Worm (Caenorhabditis elegans) whole organism, L4 larva: ENCODE measurements around the gene tsn-1.
A peak's percentile ranks its signal among the peaks of the same experiment; 100 is the strongest.

ENCODE experiments used
- D1046.2 ChIP-seq: fragments of 200-800 bp; sonication (Bioruptor generic); IDR thresholded peaks from 2 replicates; pipeline ENCODE4 v1.3.6; 2022; ENCODE audit warnings: missing genetic modification characterization, missing compliant biosample characterization
- F37D6.2 ChIP-seq: sonication (generic microtip); optimal IDR thresholded peaks from 2 replicates; lab custom pipeline; 2016; ENCODE audit warnings: mild to moderate bottlenecking, missing genetic modification characterization, missing compliant biosample characterization
- F49E8.2 ChIP-seq: sonication (generic microtip); optimal IDR thresholded peaks from 2 replicates; lab custom pipeline; 2016; ENCODE audit warnings: missing compliant biosample characterization, mild to moderate bottlenecking, missing genetic modification characterization, borderline replicate concordance
- T26A8.4 ChIP-seq: fragments of 200-800 bp; sonication (Bioruptor generic); IDR thresholded peaks from 2 replicates; pipeline ENCODE4 v1.3.6; 2022; ENCODE audit warnings: missing genetic modification characterization, missing compliant biosample characterization
- Y48G9A.11 ChIP-seq: fragments of 200-800 bp; sonication (Bioruptor generic); IDR thresholded peaks from 2 replicates; pipeline ENCODE4 v1.3.6; 2022; ENCODE audit warnings: missing genetic modification reagents, missing genetic modification characterization, missing compliant biosample characterization
- Y75B8A.6 ChIP-seq: fragments of 200-800 bp; sonication (Bioruptor generic); IDR thresholded peaks from 2 replicates; pipeline ENCODE4 v1.3.6; 2022; ENCODE audit warnings: missing genetic modification reagents, missing genetic modification characterization, missing compliant biosample characterization
- ZK337.2 ChIP-seq: fragments of 200-800 bp; sonication (Bioruptor generic); IDR thresholded peaks from 2 replicates; pipeline ENCODE4 v1.3.6; 2022; ENCODE audit warnings: missing genetic modification reagents, missing genetic modification characterization, missing compliant biosample characterization
- ceh-20 ChIP-seq: fragments of 200-800 bp; sonication (Bioruptor generic); IDR thresholded peaks from 2 replicates; pipeline ENCODE4 v1.3.6; 2022; ENCODE audit warnings: missing genetic modification reagents, missing genetic modification characterization, missing compliant biosample characterization
- ceh-28 ChIP-seq: fragments of 150-350 bp; optimal IDR thresholded peaks from 2 replicates; lab custom pipeline; 2014; ENCODE audit warnings: missing biosample characterization, missing genetic modification reagents, missing genetic modification characterization
- ceh-44 ChIP-seq: fragments of 200-800 bp; sonication (Bioruptor generic); IDR thresholded peaks from 2 replicates; pipeline ENCODE4 v1.3.6; 2022; ENCODE audit warnings: missing genetic modification reagents, missing genetic modification characterization, missing compliant biosample characterization
- ctbp-1 ChIP-seq: fragments of 200-800 bp; sonication (Bioruptor generic); IDR thresholded peaks from 2 replicates; pipeline ENCODE4 v1.3.6; 2022; ENCODE audit warnings: missing genetic modification reagents, missing genetic modification characterization, missing compliant biosample characterization
- daf-16 ChIP-seq, 3 experiments: sonication (generic microtip); optimal IDR thresholded peaks; 2 replicates each; lab custom pipeline; 2016 to 2017; ENCODE audit warnings: missing genetic modification characterization in 3 of 3, missing genetic modification reagents in 3 of 3, mild to moderate bottlenecking in 2 of 3, missing compliant biosample characterization in 2 of 3, missing biosample characterization in 1 of 3, moderate library complexity in 1 of 3
- dmd-8 ChIP-seq: fragments of 200-800 bp; sonication (Bioruptor generic); IDR thresholded peaks from 2 replicates; pipeline ENCODE4 v1.3.6; 2022; ENCODE audit warnings: missing genetic modification characterization, missing compliant biosample characterization
- duxl-1 ChIP-seq: sonication (generic microtip); optimal IDR thresholded peaks from 2 replicates; lab custom pipeline; 2016; ENCODE audit warnings: mild to moderate bottlenecking, missing genetic modification characterization, moderate library complexity, missing compliant biosample characterization; ENCODE audit not compliant: poor library complexity
- dve-1 ChIP-seq: sonication (generic microtip); optimal IDR thresholded peaks from 2 replicates; lab custom pipeline; 2017; ENCODE audit warnings: antibody characterized with exemption, mild to moderate bottlenecking, missing genetic modification characterization, missing compliant biosample characterization; ENCODE audit not compliant: insufficient read depth
- egl-43 ChIP-seq: fragments of 200-800 bp; sonication (Bioruptor generic); IDR thresholded peaks from 2 replicates; pipeline ENCODE4 v1.3.6; 2022; ENCODE audit warnings: missing genetic modification reagents, missing genetic modification characterization, missing compliant biosample characterization
- hif-1 ChIP-seq, 2 experiments: sonication (generic microtip); optimal IDR thresholded peaks; 2 replicates each; lab custom pipeline; 2016 to 2017; ENCODE audit warnings: missing compliant biosample characterization in 2 of 2, missing genetic modification characterization in 2 of 2, missing genetic modification reagents in 2 of 2, missing genotype in 2 of 2, mild to moderate bottlenecking in 1 of 2
- hlh-11 ChIP-seq: fragments of 200-800 bp; sonication (Bioruptor generic); optimal IDR thresholded peaks from 2 replicates; lab custom pipeline; 2018; ENCODE audit warnings: mild to moderate bottlenecking, missing genetic modification characterization, missing compliant biosample characterization
- hmg-1.1 ChIP-seq: fragments of 200-800 bp; sonication (Bioruptor generic); IDR thresholded peaks from 2 replicates; pipeline ENCODE4 v1.3.6; 2022; ENCODE audit warnings: missing genetic modification reagents, missing genetic modification characterization, missing compliant biosample characterization
- lim-7 ChIP-seq: fragments of 200-800 bp; sonication (Bioruptor generic); IDR thresholded peaks from 2 replicates; pipeline ENCODE4 v1.3.6; 2022; ENCODE audit warnings: missing genetic modification characterization, missing compliant biosample characterization
- lin-1 ChIP-seq: fragments of 200-800 bp; sonication (Bioruptor generic); IDR thresholded peaks from 2 replicates; pipeline ENCODE4 v1.3.6; 2022; ENCODE audit warnings: missing genetic modification reagents, missing genetic modification characterization, missing compliant biosample characterization
- lin-13 ChIP-seq: fragments of 150-350 bp; optimal IDR thresholded peaks from 2 replicates; lab custom pipeline; 2014; ENCODE audit warnings: missing biosample characterization, missing genetic modification reagents, missing genetic modification characterization
- lin-15B ChIP-seq: fragments of 150-350 bp; sonication (generic microtip); optimal IDR thresholded peaks from 3 replicates; lab custom pipeline; 2014; ENCODE audit warnings: missing biosample characterization, missing genetic modification characterization
- lin-29 ChIP-seq: fragments of 200-800 bp; sonication (Bioruptor generic); IDR thresholded peaks from 2 replicates; pipeline ENCODE4 v1.3.6; 2022; ENCODE audit warnings: missing genetic modification reagents, missing genetic modification characterization, missing compliant biosample characterization
- lin-38 ChIP-seq: fragments of 200-800 bp; sonication (Bioruptor generic); IDR thresholded peaks from 2 replicates; pipeline ENCODE4 v1.3.6; 2022; ENCODE audit warnings: missing genetic modification reagents, missing genetic modification characterization, missing compliant biosample characterization
- lsy-2 ChIP-seq, 2 experiments: fragments of 150-350 bp in 1 of 2; sonication (generic microtip) in 1 of 2; optimal IDR thresholded peaks; 2 replicates each; lab custom pipeline; 2014 to 2017; ENCODE audit warnings: missing biosample characterization in 2 of 2, missing genetic modification characterization in 2 of 2
- madf-9 ChIP-seq: fragments of 200-800 bp; sonication (Bioruptor generic); conservative IDR thresholded peaks from 2 replicates; pipeline ENCODE4 v1.3.6; 2022; ENCODE audit warnings: missing genetic modification reagents, missing genetic modification characterization, missing compliant biosample characterization
- mdl-1 ChIP-seq, 2 experiments: fragments of 150-350 bp in 1 of 2; sonication (generic microtip) in 1 of 2; optimal IDR thresholded peaks; 2 replicates each; lab custom pipeline; 2014 to 2017; ENCODE audit warnings: missing biosample characterization in 2 of 2, missing genetic modification characterization in 2 of 2
- mdt-29 ChIP-seq: fragments of 200-800 bp; sonication (Bioruptor generic); IDR thresholded peaks from 2 replicates; pipeline ENCODE4 v1.3.6; 2022; ENCODE audit warnings: missing genetic modification reagents, missing genetic modification characterization, missing compliant biosample characterization
- mxl-2 ChIP-seq: fragments of 200-800 bp; sonication (Bioruptor generic); conservative IDR thresholded peaks from 2 replicates; pipeline ENCODE4 v1.3.6; 2022; ENCODE audit warnings: missing genetic modification reagents, missing genetic modification characterization, missing compliant biosample characterization
- nhr-102 ChIP-seq: sonication (generic microtip); optimal IDR thresholded peaks from 2 replicates; lab custom pipeline; 2016; ENCODE audit warnings: mild to moderate bottlenecking, missing genetic modification characterization, moderate library complexity, missing compliant biosample characterization
- nhr-11 ChIP-seq: fragments of 150-350 bp; optimal IDR thresholded peaks from 2 replicates; lab custom pipeline; 2014; ENCODE audit warnings: missing biosample characterization, missing genetic modification characterization
- nhr-28 ChIP-seq: fragments of 150-350 bp; optimal IDR thresholded peaks from 2 replicates; lab custom pipeline; 2014; ENCODE audit warnings: missing biosample characterization, missing genetic modification characterization
- nhr-42 ChIP-seq: fragments of 200-800 bp; sonication (Bioruptor generic); IDR thresholded peaks from 2 replicates; pipeline ENCODE4 v1.3.6; 2022; ENCODE audit warnings: missing genetic modification characterization, missing compliant biosample characterization
- nhr-48 ChIP-seq: sonication (generic microtip); optimal IDR thresholded peaks from 2 replicates; lab custom pipeline; 2016; ENCODE audit warnings: mild to moderate bottlenecking, missing genetic modification characterization, missing compliant biosample characterization
- nhr-6 ChIP-seq: fragments of 150-350 bp; optimal IDR thresholded peaks from 2 replicates; lab custom pipeline; 2014; ENCODE audit warnings: missing biosample characterization, missing genetic modification characterization
- php-3 ChIP-seq: fragments of 200-800 bp; sonication (Bioruptor generic); IDR thresholded peaks from 2 replicates; pipeline ENCODE4 v1.3.6; 2022; ENCODE audit warnings: missing genetic modification reagents, missing genetic modification characterization, missing compliant biosample characterization
- rbr-2 ChIP-seq: sonication (generic microtip); optimal IDR thresholded peaks from 2 replicates; lab custom pipeline; 2016; ENCODE audit warnings: missing genotype, missing genetic modification characterization, missing compliant biosample characterization
- snpc-1.2 ChIP-seq: fragments of 200-800 bp; sonication (Bioruptor generic); IDR thresholded peaks from 2 replicates; pipeline ENCODE4 v1.3.6; 2022; ENCODE audit warnings: missing genetic modification reagents, missing genetic modification characterization, missing compliant biosample characterization
- spr-1 ChIP-seq: sonication (generic microtip); optimal IDR thresholded peaks from 2 replicates; lab custom pipeline; 2016; ENCODE audit warnings: mild to moderate bottlenecking, missing genetic modification characterization, missing compliant biosample characterization
- tra-1 ChIP-seq: fragments of 200-800 bp; sonication (Bioruptor generic); IDR thresholded peaks from 2 replicates; pipeline ENCODE4 v1.3.6; 2022; ENCODE audit warnings: missing genetic modification reagents, missing genetic modification characterization, missing compliant biosample characterization
- unc-130 ChIP-seq: sonication (generic microtip); optimal IDR thresholded peaks from 2 replicates; lab custom pipeline; 2016; ENCODE audit warnings: missing genetic modification reagents, missing genetic modification characterization, missing compliant biosample characterization
- vab-7 ChIP-seq: fragments of 200-800 bp; sonication (Bioruptor generic); IDR thresholded peaks from 2 replicates; pipeline ENCODE4 v1.3.6; 2022; ENCODE audit warnings: missing genetic modification reagents, missing genetic modification characterization, missing compliant biosample characterization
- zfp-3 ChIP-seq: fragments of 200-800 bp; sonication (Bioruptor generic); conservative IDR thresholded peaks from 2 replicates; pipeline ENCODE4 v1.3.6; 2022; ENCODE audit warnings: missing genetic modification reagents, missing genetic modification characterization, missing compliant biosample characterization

The tsn-1 gene

ce11 chrII:4698266-4698771 lies 8.3 kb upstream of the tsn-1 start, which contains the start of the genes rpn-5 and scc-1 (continued):
- TF ChIP-seq rbr-2 (peak; percentile 33), D1046.2 (GFP tag; lab: Robert Waterston, UW) (peak; percentile 98), nhr-6 (tag; lab: Kevin White, UChicago) (peak; percentile 53), unc-130 (GFP tag; lab: Kevin White, UChicago) (no peak), lim-7 (GFP tag; lab: Robert Waterston, UW) (no peak), madf-9 (no peak), hif-1 (tag; optimal IDR thresholded peaks at IDR 0.05; lab: Kevin White, UChicago) (peak in 1 of 2 experiments; percentile 22), nhr-102 (tag; lab: Kevin White, UChicago) (peak; percentile 14), duxl-1 (tag; lab: Kevin White, UChicago) (peak; percentile 25), daf-16 (GFP tag; optimal IDR thresholded peaks at IDR 0.05; lab: Kevin White, UChicago) (no peak), daf-16 (tag; optimal IDR thresholded peaks at IDR 0.05; lab: Kevin White, UChicago) (peak; percentile 62)

DNA sequence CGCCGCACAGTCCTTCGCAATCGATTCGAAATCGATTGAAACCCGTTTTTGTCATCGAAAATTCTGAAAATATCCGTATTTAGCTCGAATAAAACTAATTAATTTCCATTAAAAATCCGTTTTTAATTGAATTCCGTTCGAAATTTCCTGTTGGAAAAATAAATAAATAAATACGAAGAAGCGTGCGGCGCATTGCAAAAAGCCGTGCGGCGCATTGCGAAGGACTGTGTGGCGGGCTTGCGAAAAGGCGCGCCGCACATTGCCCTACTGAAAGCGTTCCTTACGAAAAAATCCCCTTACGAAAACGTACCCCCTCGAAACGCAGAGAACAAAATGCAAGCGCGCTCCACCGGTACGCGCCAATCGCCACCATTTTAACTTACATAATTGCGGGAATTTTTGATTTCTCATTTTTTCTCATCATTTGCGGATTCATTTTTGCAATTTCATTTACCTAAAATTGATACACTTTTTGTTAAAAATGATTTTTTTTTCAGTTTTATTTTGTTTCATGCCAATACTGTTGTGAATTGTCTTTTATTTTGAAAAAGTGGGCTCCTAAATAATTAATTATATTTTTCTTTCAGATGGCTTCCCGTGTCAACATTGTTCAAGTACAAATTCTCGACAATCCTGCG lies 5.0 kb upstream of the tsn-1 start, which contains the start of gene unc-85:
Gene unc-85 (plus strand): TSS at position 588 of the 638 bp plus-strand sequence.
- TF ChIP-seq ceh-28: peak; percentile 2
- peak; percentile 99 for TF ChIP-seq lin-38 (GFP tag; lab: Robert Waterston, UW)
- TF ChIP-seq lin-15B (tag; lab: Kevin White, UChicago): peak; percentile 67
- peak; percentile 91 for TF ChIP-seq tra-1 (GFP tag; lab: Robert Waterston, UW)
- TF ChIP-seq ZK337.2 (GFP tag; lab: Robert Waterston, UW): peak; percentile 55; the same call in 1 of the 2 replicates
- TF ChIP-seq lin-29 (GFP tag; lab: Robert Waterston, UW): peak; percentile 65; the same call in 1 of the 2 replicates
- TF ChIP-seq hlh-11 (tag; lab: Kevin White, UChicago): peak; percentile 72
- peak; percentile 83 for TF ChIP-seq mxl-2 (GFP tag; lab: Robert Waterston, UW)
- peak; percentile 89 for TF ChIP-seq snpc-1.2 (GFP tag; lab: Robert Waterston, UW)
- peak; percentile 71 to 83 for TF ChIP-seq lsy-2 (tag; optimal IDR thresholded peaks at IDR 0.05; lab: Kevin White, UChicago)
- TF ChIP-seq dve-1: peak; percentile 56
- peak in 1 of 2 experiments; percentile 41 for TF ChIP-seq daf-16 (GFP tag; optimal IDR thresholded peaks at IDR 0.05; lab: Kevin White, UChicago)
- TF ChIP-seq daf-16 (tag; optimal IDR thresholded peaks at IDR 0.05; lab: Kevin White, UChicago): peak; percentile 32
- TF ChIP-seq nhr-48: peak; percentile 22
- peak; percentile 87 for TF ChIP-seq ctbp-1
- TF ChIP-seq lin-13 (GFP tag; lab: Kevin White, UChicago): peak; percentile 24
- peak; percentile 90 for TF ChIP-seq ceh-20
- TF ChIP-seq php-3 (GFP tag; lab: Robert Waterston, UW): peak; percentile 23; the same call in 1 of the 2 replicates
- TF ChIP-seq dmd-8 (GFP tag; lab: Robert Waterston, UW): 0 out of 2 replicates have a peak, but pooled peaks have one; percentile 44
- peak; percentile 70 for TF ChIP-seq spr-1 (tag; lab: Kevin White, UChicago)
- TF ChIP-seq nhr-6 (tag; lab: Kevin White, UChicago): peak; percentile 33
- peak; percentile 15 for TF ChIP-seq nhr-28 (tag; lab: Kevin White, UChicago)
- TF ChIP-seq lin-1 (GFP tag; lab: Robert Waterston, UW): peak; percentile 88
- peak; percentile 57; the same call in 1 of the 2 replicates for TF ChIP-seq mdt-29 (GFP tag; lab: Robert Waterston, UW)
- peak; percentile 92 for TF ChIP-seq T26A8.4 (GFP tag; lab: Robert Waterston, UW)
- TF ChIP-seq F49E8.2 (tag; lab: Kevin White, UChicago): peak; percentile 60
- peak; percentile 90 for TF ChIP-seq ceh-44 (GFP tag; lab: Robert Waterston, UW)
- TF ChIP-seq hmg-1.1 (GFP tag; lab: Robert Waterston, UW): peak; percentile 93
- TF ChIP-seq Y75B8A.6 (GFP tag; lab: Robert Waterston, UW): peak; percentile 89
- peak; percentile 80 for TF ChIP-seq unc-130 (GFP tag; lab: Kevin White, UChicago)
- peak; percentile 43 for TF ChIP-seq nhr-11
- TF ChIP-seq vab-7 (GFP tag; lab: Robert Waterston, UW): peak; percentile 94
- TF ChIP-seq rbr-2: peak; percentile 78
- TF ChIP-seq mdl-1 (tag; optimal IDR thresholded peaks at IDR 0.05; lab: Kevin White, UChicago): peak in 1 of 2 experiments; percentile 16
- peak; percentile 85 for TF ChIP-seq zfp-3 (GFP tag; lab: Robert Waterston, UW)
- peak; percentile 82 for TF ChIP-seq egl-43 (GFP tag; lab: Robert Waterston, UW)
- peak; percentile 96 for TF ChIP-seq D1046.2 (GFP tag; lab: Robert Waterston, UW)
- peak; percentile 49 for TF ChIP-seq F37D6.2
- peak in 1 of 2 experiments; percentile 61 for TF ChIP-seq hif-1 (tag; optimal IDR thresholded peaks at IDR 0.05; lab: Kevin White, UChicago)
- peak; percentile 92 for TF ChIP-seq Y48G9A.11 (GFP tag; lab: Robert Waterston, UW)
- TF ChIP-seq nhr-42 (GFP tag; lab: Robert Waterston, UW): peak; percentile 88
